Worm (Caenorhabditis elegans) whole organism, L2 larva: ENCODE results near the gene Y82E9BR.19.

Source experiments
- C34F6.9 ChIP-seq: fragments of 150-350 bp; optimal IDR thresholded peaks from 2 replicates; lab custom pipeline; 2014; ENCODE audit warnings: missing biosample characterization, missing genetic modification characterization
- F13H6.1 ChIP-seq: sonication (generic microtip); optimal IDR thresholded peaks from 2 replicates; lab custom pipeline; 2016; ENCODE audit warnings: missing genetic modification characterization, missing compliant biosample characterization
- R02D3.7 ChIP-seq: fragments of 150-350 bp; optimal IDR thresholded peaks from 2 replicates; lab custom pipeline; 2014; ENCODE audit warnings: missing biosample characterization, missing genetic modification characterization
- Y55F3AM.14 ChIP-seq: fragments of 200-800 bp; sonication (Bioruptor generic); optimal IDR thresholded peaks from 2 replicates; lab custom pipeline; 2018; ENCODE audit warnings: mild to moderate bottlenecking, missing genetic modification characterization, missing compliant biosample characterization
- ZK546.5 ChIP-seq: sonication (generic microtip); optimal IDR thresholded peaks from 2 replicates; lab custom pipeline; 2017; ENCODE audit warnings: missing biosample characterization, missing genetic modification characterization
- alr-1 ChIP-seq: fragments of 150-350 bp; optimal IDR thresholded peaks from 2 replicates; lab custom pipeline; 2014; ENCODE audit warnings: missing biosample characterization, missing genetic modification characterization
- aly-2 ChIP-seq: fragments of 150-350 bp; optimal IDR thresholded peaks from 2 replicates; lab custom pipeline; 2014; ENCODE audit warnings: missing biosample characterization, missing genetic modification characterization
- ceh-16 ChIP-seq: fragments of 150-350 bp; optimal IDR thresholded peaks from 2 replicates; lab custom pipeline; 2014; ENCODE audit warnings: missing biosample characterization, missing genetic modification characterization
- ceh-82 ChIP-seq: fragments of 150-350 bp; optimal IDR thresholded peaks from 2 replicates; lab custom pipeline; 2014; ENCODE audit warnings: missing biosample characterization, missing genetic modification characterization
- crh-2 ChIP-seq: sonication (generic microtip); optimal IDR thresholded peaks from 2 replicates; lab custom pipeline; 2017; ENCODE audit warnings: missing biosample characterization, missing genetic modification characterization
- dmd-4 ChIP-seq: sonication (generic microtip); optimal IDR thresholded peaks from 2 replicates; lab custom pipeline; 2017; ENCODE audit warnings: missing biosample characterization, missing genetic modification characterization
- elt-3 ChIP-seq: sonication (generic microtip); optimal IDR thresholded peaks from 2 replicates; lab custom pipeline; 2017; ENCODE audit warnings: missing biosample characterization, missing genetic modification characterization
- fos-1 ChIP-seq: fragments of 150-350 bp; optimal IDR thresholded peaks from 2 replicates; lab custom pipeline; 2014; ENCODE audit warnings: missing biosample characterization, missing genetic modification characterization
- gmeb-1 ChIP-seq: fragments of 150-350 bp; optimal IDR thresholded peaks from 2 replicates; lab custom pipeline; 2014; ENCODE audit warnings: missing biosample characterization, missing genetic modification characterization
- lin-11 ChIP-seq: fragments of 150-350 bp; sonication (generic microtip); optimal IDR thresholded peaks from 2 replicates; lab custom pipeline; 2014; ENCODE audit warnings: missing biosample characterization, missing genetic modification characterization, inconsistent platforms, mixed read lengths
- lin-13 ChIP-seq: fragments of 150-350 bp; optimal IDR thresholded peaks from 2 replicates; lab custom pipeline; 2014; ENCODE audit warnings: missing biosample characterization, missing genetic modification reagents, missing genetic modification characterization
- lin-39 ChIP-seq: fragments of 150-350 bp; optimal IDR thresholded peaks from 2 replicates; lab custom pipeline; 2014; ENCODE audit warnings: missing biosample characterization, missing genetic modification reagents, missing genetic modification characterization
- lsy-2 ChIP-seq, 2 experiments: fragments of 150-350 bp in 1 of 2; sonication (generic microtip) in 1 of 2; optimal IDR thresholded peaks; 2 replicates each; lab custom pipeline; 2014 to 2017; ENCODE audit warnings: missing biosample characterization in 2 of 2, missing genetic modification characterization in 2 of 2
- mbf-1 ChIP-seq: sonication (generic microtip); optimal IDR thresholded peaks from 2 replicates; lab custom pipeline; 2017; ENCODE audit warnings: missing biosample characterization, missing genetic modification characterization
- mdl-1 ChIP-seq, 2 experiments: fragments of 150-350 bp in 1 of 2; sonication (generic microtip) in 1 of 2; optimal IDR thresholded peaks; 2 replicates each; lab custom pipeline; 2017; ENCODE audit warnings: missing biosample characterization in 2 of 2, missing genetic modification characterization in 2 of 2
- nhr-12 ChIP-seq: fragments of 150-350 bp; optimal IDR thresholded peaks from 2 replicates; lab custom pipeline; 2014; ENCODE audit warnings: missing biosample characterization, missing genetic modification characterization
- nhr-21 ChIP-seq: fragments of 150-350 bp; optimal IDR thresholded peaks from 2 replicates; lab custom pipeline; 2014; ENCODE audit warnings: missing biosample characterization, missing genetic modification characterization
- nhr-23 ChIP-seq: fragments of 150-350 bp; optimal IDR thresholded peaks from 2 replicates; lab custom pipeline; 2014; ENCODE audit warnings: missing biosample characterization, missing genetic modification reagents, missing genetic modification characterization
- nhr-237 ChIP-seq: fragments of 150-350 bp; optimal IDR thresholded peaks from 2 replicates; lab custom pipeline; 2014; ENCODE audit warnings: missing biosample characterization, missing genetic modification characterization
- nhr-25 ChIP-seq: fragments of 150-350 bp; sonication (generic microtip); optimal IDR thresholded peaks from 3 replicates; lab custom pipeline; 2014; ENCODE audit warnings: missing biosample characterization, missing genetic modification characterization
- nhr-6 ChIP-seq: fragments of 150-350 bp; optimal IDR thresholded peaks from 2 replicates; lab custom pipeline; 2014; ENCODE audit warnings: missing biosample characterization, missing genetic modification characterization
- peb-1 ChIP-seq: fragments of 150-350 bp; optimal IDR thresholded peaks from 2 replicates; lab custom pipeline; 2014; ENCODE audit warnings: missing biosample characterization, missing genetic modification characterization
- sem-4 ChIP-seq: fragments of 150-350 bp; optimal IDR thresholded peaks from 2 replicates; lab custom pipeline; 2014; ENCODE audit warnings: missing biosample characterization, missing genetic modification reagents, missing genetic modification characterization
- sma-9 ChIP-seq, 2 experiments: fragments of 150-350 bp in 1 of 2; sonication (generic microtip) in 1 of 2; optimal IDR thresholded peaks; 2 replicates each; lab custom pipeline; 2014 to 2016; ENCODE audit warnings: missing genetic modification characterization in 2 of 2, mild to moderate bottlenecking in 1 of 2, missing biosample characterization in 1 of 2, missing compliant biosample characterization in 1 of 2, missing genetic modification reagents in 1 of 2, moderate library complexity in 1 of 2
- snpc-4 ChIP-seq: fragments of 150-350 bp; optimal IDR thresholded peaks from 2 replicates; lab custom pipeline; 2014; ENCODE audit warnings: missing biosample characterization, missing genetic modification characterization
- unc-39 ChIP-seq: fragments of 150-350 bp; optimal IDR thresholded peaks from 2 replicates; lab custom pipeline; 2014; ENCODE audit warnings: missing biosample characterization, missing genetic modification characterization
- unc-55 ChIP-seq: fragments of 150-350 bp; sonication (generic microtip); optimal IDR thresholded peaks from 3 replicates; lab custom pipeline; 2014; ENCODE audit warnings: missing biosample characterization, missing genetic modification reagents, missing genetic modification characterization
- unc-62 ChIP-seq: fragments of 150-350 bp; optimal IDR thresholded peaks from 2 replicates; lab custom pipeline; 2014; ENCODE audit warnings: missing biosample characterization, missing genetic modification reagents, missing genetic modification characterization
- zag-1 ChIP-seq: fragments of 150-350 bp; optimal IDR thresholded peaks from 2 replicates; lab custom pipeline; 2014; ENCODE audit warnings: missing biosample characterization, missing genetic modification characterization
- ztf-1 ChIP-seq: fragments of 200-800 bp; sonication (Bioruptor generic); conservative IDR thresholded peaks from 2 replicates; pipeline ENCODE4 v1.3.6; 2022; ENCODE audit warnings: missing genetic modification characterization, missing compliant biosample characterization
- ztf-11 ChIP-seq: sonication (generic microtip); optimal IDR thresholded peaks from 2 replicates; lab custom pipeline; 2017; ENCODE audit warnings: missing biosample characterization, missing genetic modification characterization
- ztf-4 ChIP-seq: fragments of 150-350 bp; optimal IDR thresholded peaks from 2 replicates; lab custom pipeline; 2014; ENCODE audit warnings: missing biosample characterization, missing genetic modification characterization

Gene Y82E9BR.19

DNA sequence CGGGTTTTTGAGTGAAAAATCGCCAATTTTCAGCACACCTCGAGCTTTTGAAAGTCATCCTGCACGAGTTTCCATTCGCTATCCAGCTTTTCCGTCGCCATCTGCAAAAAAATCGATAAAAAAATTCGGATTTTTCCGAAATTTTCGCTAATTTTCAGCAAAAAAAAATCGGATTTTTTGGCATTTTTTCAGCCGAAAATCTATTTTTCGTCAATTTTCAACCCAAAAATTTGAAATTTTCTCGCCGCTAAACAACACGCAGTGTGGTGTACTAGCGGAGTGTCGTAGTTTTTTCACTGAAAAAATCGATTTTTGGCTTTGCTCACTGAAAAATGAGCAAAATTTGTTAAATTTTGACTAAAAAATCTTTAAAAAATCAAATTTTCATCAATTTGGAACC, 22.8 kb upstream of the Y82E9BR.19 start, which contains the start of gene tmem-120:
Gene tmem-120 (minus strand): TSS at position 101 of the 400 bp plus-strand sequence.
- TF ChIP-seq nhr-21 (tag; lab: Kevin White, UChicago) (no peak), R02D3.7 (tag; lab: Kevin White, UChicago) (no peak), zag-1 (tag; lab: Kevin White, UChicago) (no peak), dmd-4 (tag; lab: Kevin White, UChicago) (no peak), nhr-237 (tag; lab: Kevin White, UChicago) (no peak), sma-9 (GFP tag; optimal IDR thresholded peaks at IDR 0.05; lab: Kevin White, UChicago) (no peak), sma-9 (tag; optimal IDR thresholded peaks at IDR 0.05; lab: Kevin White, UChicago) (no peak), nhr-6 (no peak), ceh-16 (no peak), unc-62 (no peak), crh-2 (tag; lab: Kevin White, UChicago) (no peak), Y55F3AM.14 (no peak), peb-1 (tag; lab: Kevin White, UChicago) (no peak), ztf-1 (GFP tag; lab: Robert Waterston, UW) (no peak), unc-39 (tag; lab: Kevin White, UChicago) (no peak), F13H6.1 (no peak), sem-4 (no peak), lsy-2 (tag; optimal IDR thresholded peaks at IDR 0.05; lab: Kevin White, UChicago) (no peak), fos-1 (no peak), lin-11 (tag; lab: Kevin White, UChicago) (no peak), elt-3 (tag; lab: Kevin White, UChicago) (no peak)

DNA sequence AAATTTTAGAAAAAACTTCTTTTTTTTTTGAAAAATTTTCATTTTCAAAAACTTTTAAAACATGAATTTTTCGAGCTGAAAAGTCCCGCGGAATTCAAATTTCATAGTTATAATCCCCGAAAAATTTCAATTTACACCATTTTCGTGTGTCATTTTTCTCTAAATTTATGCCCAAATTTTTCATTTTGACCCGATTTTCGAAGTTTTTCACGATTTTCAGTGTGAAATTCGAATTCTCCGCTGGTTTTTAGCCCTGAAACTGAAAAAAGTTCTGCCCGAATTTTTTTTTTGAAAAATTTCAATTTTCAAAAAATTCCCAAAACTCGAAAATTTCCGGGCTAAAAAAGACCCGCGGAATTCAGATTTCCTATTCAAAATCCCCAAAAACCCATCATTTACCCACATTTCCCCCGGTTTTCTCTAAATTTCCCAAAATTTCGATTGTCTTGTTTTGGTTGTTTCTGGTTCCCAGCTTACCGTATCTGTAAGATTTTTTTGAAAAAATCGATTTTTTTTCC, 13.7 kb upstream of the Y82E9BR.19 start:
- TF ChIP-seq Y55F3AM.14, result no peak
- no peak for TF ChIP-seq zag-1 (tag; lab: Kevin White, UChicago)
- TF ChIP-seq ztf-11 (tag; lab: Kevin White, UChicago), result no peak
- no peak for TF ChIP-seq nhr-25 (tag; lab: Kevin White, UChicago)
- TF ChIP-seq ztf-4 (tag; lab: Kevin White, UChicago), result no peak
- TF ChIP-seq nhr-12, result no peak
- TF ChIP-seq, all 48 proteins: peak for 0

- TF ChIP-seq nhr-237 (tag; lab: Kevin White, UChicago) (no peak), snpc-4 (no peak), nhr-6 (no peak), fos-1 (no peak), C34F6.9 (tag; lab: Kevin White, UChicago) (no peak), alr-1 (tag; lab: Kevin White, UChicago) (no peak), crh-2 (tag; lab: Kevin White, UChicago) (no peak), mdl-1 (tag; optimal IDR thresholded peaks at IDR 0.05; lab: Kevin White, UChicago) (no peak), aly-2 (tag; lab: Kevin White, UChicago) (no peak), ceh-82 (no peak), gmeb-1 (tag; lab: Kevin White, UChicago) (no peak), unc-39 (tag; lab: Kevin White, UChicago) (no peak), nhr-23 (no peak), lin-39 (no peak), ztf-11 (tag; lab: Kevin White, UChicago) (no peak), unc-55 (GFP tag; lab: Kevin White, UChicago) (no peak), unc-62 (no peak), Y55F3AM.14 (no peak), elt-3 (tag; lab: Kevin White, UChicago) (no peak), ZK546.5 (tag; lab: Kevin White, UChicago) (no peak)
These were observed 13.1 kb upstream of the Y82E9BR.19 start for ce11 chrIII:1508244-1508643.

ce11 chrIII:1495863-1496445, 824 bp upstream of the Y82E9BR.19 start, which contains the start of the genes ave-1 and M01G5.1:
Gene ave-1 (minus strand): TSS chrIII:1495975.
Gene M01G5.1 (plus strand): TSS chrIII:1496401.
- TF ChIP-seq lin-13, result peak; percentile 30
- no peak for TF ChIP-seq mbf-1 (tag; lab: Kevin White, UChicago)
- TF ChIP-seq lin-11 (tag; lab: Kevin White, UChicago), result no peak
- peak; percentile 63 for TF ChIP-seq C34F6.9 (tag; lab: Kevin White, UChicago)
- TF ChIP-seq unc-55 (GFP tag; lab: Kevin White, UChicago), result peak; percentile 58
- TF ChIP-seq lsy-2 (tag; optimal IDR thresholded peaks at IDR 0.05; lab: Kevin White, UChicago), result peak in 1 of 2 experiments; percentile 72
- peak; percentile 17 for TF ChIP-seq gmeb-1 (tag; lab: Kevin White, UChicago)
